Fruit fly (Drosophila melanogaster) whole organism, embryonic: ENCODE results near the gene Cpr23B.

Experiments
- B-H2 ChIP-seq: fragments of 200-800 bp; sonication (Bioruptor generic); optimal IDR thresholded peaks from 2 replicates; lab custom pipeline; 2018; ENCODE audit warnings: missing biosample characterization, mild to moderate bottlenecking, missing genetic modification characterization
- BEAF-32 ChIP-seq: fragments of 200-800 bp; sonication (Bioruptor generic); optimal IDR thresholded peaks from 3 replicates; lab custom pipeline; 2017; ENCODE audit warnings: missing biosample characterization, missing genetic modification characterization, mild to moderate bottlenecking, moderate library complexity, missing genetic modification reagents
- CG10274 ChIP-seq: fragments of 200-800 bp; sonication (Bioruptor generic); optimal IDR thresholded peaks from 3 replicates; lab custom pipeline; 2017; ENCODE audit warnings: missing biosample characterization, mild to moderate bottlenecking, missing genetic modification characterization
- CG10462 ChIP-seq: fragments of 200-800 bp; sonication (Bioruptor generic); optimal IDR thresholded peaks from 2 replicates; lab custom pipeline; 2016; ENCODE audit warnings: missing biosample characterization, missing genetic modification characterization
- CG10654 ChIP-seq: fragments of 200-800 bp; sonication (Bioruptor generic); optimal IDR thresholded peaks from 2 replicates; lab custom pipeline; 2016; ENCODE audit warnings: missing biosample characterization, missing genetic modification characterization
- CG12071 ChIP-seq: fragments of 200-800 bp; sonication (Bioruptor generic); optimal IDR thresholded peaks from 3 replicates; lab custom pipeline; 2018; ENCODE audit warnings: missing biosample characterization, mild to moderate bottlenecking, missing genetic modification characterization
- CG1602 ChIP-seq: fragments of 200-800 bp; sonication (Bioruptor generic); optimal IDR thresholded peaks from 3 replicates; lab custom pipeline; 2016; ENCODE audit warnings: missing biosample characterization, missing genetic modification characterization
- CG17186 ChIP-seq: fragments of 200-800 bp; sonication (Bioruptor generic); optimal IDR thresholded peaks from 3 replicates; lab custom pipeline; 2017; ENCODE audit warnings: missing biosample characterization, missing genetic modification reagents, missing genetic modification characterization
- CG17328 ChIP-seq: fragments of 200-800 bp; sonication (Bioruptor generic); IDR thresholded peaks from 2 replicates; pipeline ENCODE4 v1.3.6; 2022; ENCODE audit warnings: missing biosample characterization, missing genetic modification characterization
- CG18011 ChIP-seq: fragments of 200-800 bp; sonication (Bioruptor generic); optimal IDR thresholded peaks from 2 replicates; lab custom pipeline; 2017; ENCODE audit warnings: missing biosample characterization, missing genetic modification characterization, mild to moderate bottlenecking, moderate library complexity, missing genotype
- CG3281 ChIP-seq: fragments of 200-800 bp; sonication (Bioruptor generic); optimal IDR thresholded peaks from 3 replicates; lab custom pipeline; 2017; ENCODE audit warnings: missing biosample characterization, mild to moderate bottlenecking, missing genetic modification characterization
- CG33557 ChIP-seq: fragments of 200-800 bp; sonication (Bioruptor generic); optimal IDR thresholded peaks from 2 replicates; lab custom pipeline; 2019; ENCODE audit warnings: missing biosample characterization, mild to moderate bottlenecking, missing genetic modification characterization, moderate library complexity
- CG43689 ChIP-seq: fragments of 200-800 bp; sonication (Bioruptor generic); IDR thresholded peaks from 2 replicates; pipeline ENCODE4 v1.3.6; 2022; ENCODE audit warnings: missing biosample characterization, missing genetic modification characterization
- CG7271 ChIP-seq: fragments of 200-800 bp; sonication (Bioruptor generic); optimal IDR thresholded peaks from 2 replicates; lab custom pipeline; 2018; ENCODE audit warnings: missing biosample characterization, mild to moderate bottlenecking, missing genetic modification characterization, moderate library complexity
- CG7357 ChIP-seq: fragments of 200-800 bp; sonication (Bioruptor generic); IDR thresholded peaks from 3 replicates; pipeline ENCODE4 v1.3.6; 2022; ENCODE audit warnings: missing biosample characterization, missing genetic modification characterization
- CG8290 ChIP-seq, 3 experiments: fragments of 200-800 bp; sonication (Bioruptor generic); optimal IDR thresholded peaks; 2 replicates each; lab custom pipeline; 2016 to 2019; ENCODE audit warnings: missing biosample characterization in 3 of 3, missing genetic modification characterization in 3 of 3, mild to moderate bottlenecking in 2 of 3, moderate library complexity in 1 of 3
- CG8388 ChIP-seq: fragments of 200-800 bp; sonication (Bioruptor generic); optimal IDR thresholded peaks from 2 replicates; lab custom pipeline; 2019; ENCODE audit warnings: missing biosample characterization, mild to moderate bottlenecking, missing genetic modification characterization, moderate library complexity
- CG8765 ChIP-seq: fragments of 200-800 bp; sonication (Bioruptor generic); IDR thresholded peaks from 2 replicates; pipeline ENCODE4 v1.3.6; 2022; ENCODE audit warnings: missing biosample characterization, missing genetic modification characterization
- CG8944 ChIP-seq: fragments of 200-800 bp; sonication (Bioruptor generic); optimal IDR thresholded peaks from 3 replicates; lab custom pipeline; 2016; ENCODE audit warnings: missing biosample characterization, missing genetic modification characterization
- Dad ChIP-seq: fragments of 200-800 bp; sonication (Bioruptor generic); optimal IDR thresholded peaks from 3 replicates; lab custom pipeline; 2016; ENCODE audit warnings: missing biosample characterization, missing genetic modification characterization
- Dip2 ChIP-seq: fragments of 200-800 bp; sonication (Bioruptor generic); IDR thresholded peaks from 2 replicates; pipeline ENCODE4 v1.3.6; 2022; ENCODE audit warnings: missing biosample characterization, missing genetic modification characterization
- Ets97D ChIP-seq: fragments of 200-800 bp; sonication (Bioruptor generic); optimal IDR thresholded peaks from 3 replicates; lab custom pipeline; 2016; ENCODE audit warnings: missing biosample characterization, missing genetic modification characterization
- HLH54F ChIP-seq: fragments of 200-800 bp; sonication (Bioruptor generic); optimal IDR thresholded peaks from 3 replicates; lab custom pipeline; 2016; ENCODE audit warnings: missing biosample characterization, missing genetic modification characterization
- Hmx ChIP-seq: fragments of 200-800 bp; sonication (Bioruptor generic); optimal IDR thresholded peaks from 2 replicates; lab custom pipeline; 2016; ENCODE audit warnings: missing biosample characterization, missing genetic modification characterization
- Lim3 ChIP-seq: fragments of 200-800 bp; sonication (Bioruptor generic); IDR thresholded peaks from 2 replicates; pipeline ENCODE4 v1.3.6; 2022; ENCODE audit warnings: missing biosample characterization, missing genetic modification characterization
- Nf-YA ChIP-seq: fragments of 200-800 bp; sonication (Bioruptor generic); IDR thresholded peaks from 2 replicates; pipeline ENCODE4 v1.3.6; 2022; ENCODE audit warnings: missing biosample characterization, missing genetic modification characterization
- Oaz ChIP-seq: fragments of 200-800 bp; sonication (Bioruptor generic); IDR thresholded peaks from 2 replicates; pipeline ENCODE4 v1.3.6; 2022; ENCODE audit warnings: missing biosample characterization, missing genetic modification characterization
- Tbp ChIP-seq: fragments of >200 bp; optimal IDR thresholded peaks from 2 replicates; lab custom pipeline; 2018; ENCODE audit warnings: missing biosample characterization, missing genetic modification characterization
- bowl ChIP-seq: fragments of 200-800 bp; sonication (Bioruptor generic); IDR thresholded peaks from 2 replicates; pipeline ENCODE4 v1.3.6; 2022; ENCODE audit warnings: missing biosample characterization, missing genetic modification characterization
- corto ChIP-seq: fragments of 200-800 bp; sonication (Bioruptor generic); optimal IDR thresholded peaks from 2 replicates; lab custom pipeline; 2016; ENCODE audit warnings: missing biosample characterization, mild to moderate bottlenecking, missing genetic modification characterization, moderate library complexity
- crc ChIP-seq: fragments of 200-800 bp; sonication (Bioruptor generic); optimal IDR thresholded peaks from 2 replicates; lab custom pipeline; 2016; ENCODE audit warnings: missing biosample characterization, missing genetic modification characterization
- dati ChIP-seq: fragments of 200-800 bp; sonication (Bioruptor generic); IDR thresholded peaks from 2 replicates; pipeline ENCODE4 v1.3.6; 2022; ENCODE audit warnings: missing biosample characterization, missing genetic modification characterization
- fu2 ChIP-seq: fragments of 200-800 bp; sonication (Bioruptor generic); optimal IDR thresholded peaks from 2 replicates; lab custom pipeline; 2016; ENCODE audit warnings: missing biosample characterization, missing genetic modification characterization
- knrl ChIP-seq: fragments of 200-800 bp; sonication (Bioruptor generic); IDR thresholded peaks from 3 replicates; pipeline ENCODE4 v1.3.6; 2022; ENCODE audit warnings: missing biosample characterization, missing genetic modification characterization; ENCODE audit not compliant: partially characterized antibody
- mirr ChIP-seq: fragments of 200-800 bp; sonication (Bioruptor generic); optimal IDR thresholded peaks from 3 replicates; lab custom pipeline; 2018; ENCODE audit warnings: missing biosample characterization, mild to moderate bottlenecking, missing genetic modification characterization
- sc ChIP-seq, 3 experiments: fragments of >200 bp in 2 of 3; fragments of 200-800 bp in 1 of 3; sonication (Bioruptor generic) in 1 of 3; optimal IDR thresholded peaks; 2 replicates in 2 of 3; 3 replicates in 1 of 3; lab custom pipeline; 2017; ENCODE audit warnings: mild to moderate bottlenecking in 1 of 3, missing biosample characterization in 1 of 3, missing genetic modification characterization in 1 of 3, missing genetic modification reagents in 1 of 3
- slbo ChIP-seq: fragments of 200-800 bp; sonication (Bioruptor generic); IDR thresholded peaks from 2 replicates; pipeline ENCODE4 v1.3.6; 2022; ENCODE audit warnings: missing biosample characterization, missing genetic modification characterization
- sug ChIP-seq: fragments of 200-800 bp; optimal IDR thresholded peaks from 2 replicates; lab custom pipeline; 2019; ENCODE audit warnings: missing biosample characterization, mild to moderate bottlenecking, missing genetic modification characterization, moderate library complexity
- trem ChIP-seq: fragments of 200-800 bp; optimal IDR thresholded peaks from 3 replicates; lab custom pipeline; 2019; ENCODE audit warnings: missing biosample characterization, mild to moderate bottlenecking, missing genetic modification characterization, moderate library complexity

The Cpr23B gene

dm6 chr2L:2857862-2858734 is 19.9 kb downstream of the Cpr23B start (continued):
- no peak for TF ChIP-seq Nf-YA
- no peak for TF ChIP-seq sc (optimal IDR thresholded peaks at IDR 0.05; lab: Kevin White, UChicago)
- TF ChIP-seq sc (GFP tag; optimal IDR thresholded peaks at IDR 0.05; lab: Kevin White, UChicago), result no peak
- TF ChIP-seq knrl, result no peak
- no peak for TF ChIP-seq Lim3 (GFP tag; lab: Robert Waterston, UW)
- no peak for TF ChIP-seq crc
- TF ChIP-seq dati, result no peak
- no peak for TF ChIP-seq CG17328
- no peak for TF ChIP-seq CG8388
- no peak for TF ChIP-seq Hmx (GFP tag; lab: Kevin White, UChicago)
- no peak for TF ChIP-seq corto (GFP tag; lab: Kevin White, UChicago)
- TF ChIP-seq sug (tag; lab: Kevin White, UChicago), result peak; percentile 44
- TF ChIP-seq Dad (GFP tag; lab: Kevin White, UChicago), result no peak
- no peak for TF ChIP-seq Tbp
- TF ChIP-seq CG12071 (GFP tag; lab: Kevin White, UChicago), result peak; percentile 42
- TF ChIP-seq BEAF-32 (GFP tag; lab: Kevin White, UChicago), result no peak
- no peak for TF ChIP-seq trem (tag; lab: Kevin White, UChicago)
- TF ChIP-seq CG7271 (tag; lab: Kevin White, UChicago), result no peak
- TF ChIP-seq CG7357, result no peak
- 0 out of 2 replicates have a peak, but pooled peaks have one; percentile 37 for TF ChIP-seq bowl (GFP tag; lab: Robert Waterston, UW)
- TF ChIP-seq mirr, result peak; percentile 84
- no peak for TF ChIP-seq CG33557 (GFP tag; lab: Kevin White, UChicago)
- TF ChIP-seq CG3281 (GFP tag; lab: Kevin White, UChicago), result peak; percentile 23
- TF ChIP-seq HLH54F (GFP tag; lab: Kevin White, UChicago), result no peak
- no peak for TF ChIP-seq Ets97D (GFP tag; lab: Kevin White, UChicago)
- peak; percentile 46 for TF ChIP-seq B-H2 (GFP tag; lab: Kevin White, UChicago)
- no peak for TF ChIP-seq Oaz (GFP tag; lab: Robert Waterston, UW)
- TF ChIP-seq slbo (GFP tag; lab: Robert Waterston, UW), result no peak
- TF ChIP-seq CG8290 (GFP tag; optimal IDR thresholded peaks at IDR 0.05; lab: Kevin White, UChicago), result no peak
- no peak for TF ChIP-seq CG8290 (tag; optimal IDR thresholded peaks at IDR 0.05; lab: Kevin White, UChicago)
- no peak for TF ChIP-seq CG17186 (GFP tag; lab: Kevin White, UChicago)
- no peak for TF ChIP-seq CG10654
- no peak for TF ChIP-seq CG10462 (GFP tag; lab: Kevin White, UChicago)
- no peak for TF ChIP-seq fu2 (GFP tag; lab: Kevin White, UChicago)
- no peak for TF ChIP-seq CG8765 (GFP tag; lab: Robert Waterston, UW)
- no peak for TF ChIP-seq CG1602
- no peak for TF ChIP-seq CG43689
- no peak for TF ChIP-seq Dip2 (GFP tag; lab: Robert Waterston, UW)
- no peak for TF ChIP-seq CG10274 (GFP tag; lab: Kevin White, UChicago)
- no peak for TF ChIP-seq CG8944
- TF ChIP-seq CG18011 (GFP tag; lab: Kevin White, UChicago), result no peak
- TF ChIP-seq, all 482 proteins: peak for 113
